Fruit fly (Drosophila melanogaster) whole organism: ENCODE data around the gene vri.

Experiments
- CG8478 ChIP-seq: fragments of >200 bp; optimal IDR thresholded peaks from 2 replicates; lab custom pipeline; 2018; ENCODE audit warnings: inconsistent platforms
- EcR ChIP-seq, 2 experiments: fragments of >200 bp; optimal IDR thresholded peaks; 2 replicates each; lab custom pipeline; 2017; ENCODE audit warnings: missing biosample characterization in 2 of 2, missing genetic modification characterization in 2 of 2, missing genetic modification reagents in 2 of 2
- pan ChIP-seq: fragments of >200 bp; optimal IDR thresholded peaks from 2 replicates; lab custom pipeline; 2017
- psq ChIP-seq: fragments of >200 bp; optimal IDR thresholded peaks from 2 replicates; lab custom pipeline; 2017
- usp ChIP-seq: fragments of >200 bp; optimal IDR thresholded peaks from 2 replicates; lab custom pipeline; 2017; ENCODE audit warnings: missing biosample characterization, missing genetic modification characterization, mixed read lengths

DNA sequence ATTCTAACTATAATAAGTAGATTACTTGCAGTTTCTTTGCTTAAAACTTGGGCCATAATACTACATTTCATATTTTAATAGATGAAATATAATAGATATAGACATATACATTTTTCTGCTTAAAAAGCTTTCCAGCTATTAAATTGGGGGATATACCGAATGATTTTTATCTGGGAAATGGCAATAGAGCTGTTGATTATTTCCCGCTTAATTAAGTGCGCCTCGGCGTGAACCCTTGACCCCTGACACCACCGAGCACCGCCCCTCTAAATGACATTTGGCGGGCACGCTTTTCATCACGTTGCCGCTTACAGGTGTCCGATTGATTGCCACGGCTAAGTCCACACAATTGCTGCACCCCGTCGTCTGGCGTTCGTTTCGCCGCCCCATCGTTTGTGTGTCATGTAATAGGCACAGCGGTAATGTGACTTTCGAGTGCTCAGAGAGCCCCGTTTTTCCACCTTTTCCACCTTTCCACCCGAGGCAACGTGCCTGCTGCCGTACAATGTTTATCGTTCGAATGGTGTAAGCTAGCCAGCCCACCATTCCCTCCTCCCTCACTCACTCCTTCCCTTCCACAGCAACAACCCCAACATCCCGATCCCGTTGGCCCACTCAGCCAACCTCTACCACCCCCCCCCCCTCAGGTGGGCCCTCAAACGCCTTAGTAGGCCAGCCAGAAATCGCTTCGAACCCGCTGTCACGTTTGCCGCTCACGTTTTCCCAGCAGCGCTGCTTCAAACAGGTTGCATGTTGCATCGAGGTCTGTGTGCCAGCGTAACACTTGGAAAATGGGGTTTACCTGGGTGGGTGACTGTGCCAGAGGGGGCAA is 12.3 kb downstream of the vri start:
- TF ChIP-seq EcR (GFP tag; optimal IDR thresholded peaks at IDR 0.05; lab: Kevin White, UChicago), result no peak
- TF ChIP-seq psq (lab: Kevin White, UChicago), result no peak
- TF ChIP-seq usp, result no peak
- TF ChIP-seq CG8478, result no peak
- TF ChIP-seq pan (lab: Kevin White, UChicago), result no peak
